Worm (Caenorhabditis elegans): ENCODE results near the gene nlp-2.
A peak's percentile ranks its signal among the peaks of the same experiment; 100 is the strongest.

The nlp-2 gene

ce11 chrX:2338210-2338609 is 6.4 kb downstream of the nlp-2 start, which contains the start of gene nlp-45:
nlp-45 (minus strand) TSS chrX:2338310.
- TF ChIP-seq ZK337.2 (GFP tag; IDR thresholded peaks at IDR 0.05) (no peak), php-3 (GFP tag; IDR thresholded peaks at IDR 0.05) (no peak), zfp-2 (tag; optimal IDR thresholded peaks at IDR 0.05) (no peak), ZK546.5 (tag; optimal IDR thresholded peaks at IDR 0.05) (no peak), lim-7 (GFP tag; IDR thresholded peaks at IDR 0.05) (no peak), mes-2 (tag; optimal IDR thresholded peaks at IDR 0.05; ENCODE audit: poor library complexity, severe bottlenecking) (no peak), spr-1 (tag; optimal IDR thresholded peaks at IDR 0.05) (no peak), unc-130 (GFP tag; optimal IDR thresholded peaks at IDR 0.05) (no peak), nhr-76 (tag; optimal IDR thresholded peaks at IDR 0.05) (no peak), hmg-1.1 (GFP tag; IDR thresholded peaks at IDR 0.05) (no peak), Y5F2A.4 (GFP tag; optimal IDR thresholded peaks at IDR 0.05) (no peak), dmd-8 (GFP tag; IDR thresholded peaks at IDR 0.05) (no peak), mxl-2 (GFP tag; conservative IDR thresholded peaks at IDR 0.05) (no peak), nhr-77 (tag; optimal IDR thresholded peaks at IDR 0.05) (no peak), ztf-7 (tag; optimal IDR thresholded peaks at IDR 0.05) (no peak), tag-97 (GFP tag; IDR thresholded peaks at IDR 0.05) (no peak), madf-9 (GFP tag; conservative IDR thresholded peaks at IDR 0.05) (no peak), T26A8.4 (GFP tag; IDR thresholded peaks at IDR 0.05) (no peak), tra-1 (GFP tag; IDR thresholded peaks at IDR 0.05) (no peak)

DNA sequence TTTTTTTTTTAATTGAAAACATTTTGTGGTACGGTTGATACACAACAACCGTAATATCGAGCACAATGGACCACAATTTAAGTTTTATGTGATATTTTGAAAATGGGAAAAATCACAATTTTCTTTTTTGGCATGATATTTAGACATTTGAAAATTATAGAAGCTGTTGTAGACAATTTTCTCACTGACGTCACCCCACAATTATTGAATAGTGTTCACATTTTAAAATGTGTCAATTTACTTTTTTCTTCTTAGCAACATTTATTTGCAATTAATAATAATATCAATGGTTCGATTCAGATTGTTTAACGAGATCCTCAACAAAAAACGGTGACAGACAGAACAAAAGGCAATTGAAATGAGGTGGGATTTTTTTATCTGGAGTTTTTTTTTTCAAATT is 9.2 kb downstream of the nlp-2 start, which contains the start of gene T01B6.1:
Gene T01B6.1, plus strand, starts transcription at position 301 of the 400 bp plus-strand sequence.
- peak in 1 of 2 experiments; percentile 11 for TF ChIP-seq unc-62 (GFP tag; optimal IDR thresholded peaks at IDR 0.05 in 1 of 2)
- no peak for TF ChIP-seq unc-62 (tag; optimal IDR thresholded peaks at IDR 0.05)
- no peak for TF ChIP-seq gei-8 (GFP tag; optimal IDR thresholded peaks at IDR 0.05)

- TF ChIP-seq T26A8.4 (GFP tag; IDR thresholded peaks at IDR 0.05): no peak
- TF ChIP-seq spr-3 (GFP tag; optimal IDR thresholded peaks at IDR 0.05): no peak
- no peak for TF ChIP-seq rbr-2 (tag; optimal IDR thresholded peaks at IDR 0.05)
- peak; percentile 95 for TF ChIP-seq aha-1 (tag)
- no peak for TF ChIP-seq mdl-1 (tag; optimal IDR thresholded peaks at IDR 0.05)
- TF ChIP-seq cey-2 (tag; optimal IDR thresholded peaks at IDR 0.05; ENCODE audit: borderline replicate concordance, insufficient read depth): no peak
- TF ChIP-seq D1046.2 (GFP tag; IDR thresholded peaks at IDR 0.05): no peak
- no peak for TF ChIP-seq nhr-10 (tag; optimal IDR thresholded peaks at IDR 0.05)
- TF ChIP-seq sdz-12 (GFP tag; optimal IDR thresholded peaks at IDR 0.05): no peak
- peak in 1 of 2 experiments; percentile 24 for TF ChIP-seq unc-62 (GFP tag; optimal IDR thresholded peaks at IDR 0.05 in 1 of 2)
- TF ChIP-seq unc-62 (tag; optimal IDR thresholded peaks at IDR 0.05): no peak
- no peak for TF ChIP-seq dpl-1 (GFP tag; optimal IDR thresholded peaks at IDR 0.05)
- no peak for TF ChIP-seq mes-2 (tag; optimal IDR thresholded peaks at IDR 0.05; ENCODE audit: poor library complexity, severe bottlenecking)
- TF ChIP-seq madf-9 (GFP tag; conservative IDR thresholded peaks at IDR 0.05): no peak
- no peak for TF ChIP-seq unc-39 (tag; optimal IDR thresholded peaks at IDR 0.05)
- no peak for TF ChIP-seq tra-1 (GFP tag; IDR thresholded peaks at IDR 0.05)
- no peak for TF ChIP-seq zip-2 (tag; optimal IDR thresholded peaks at IDR 0.05)
These were observed 14.1 kb downstream of the nlp-2 start for ce11 chrX:2330494-2330893.

- TF ChIP-seq nhr-237 (tag; optimal IDR thresholded peaks at IDR 0.05) (no peak), nhr-102 (tag; optimal IDR thresholded peaks at IDR 0.05) (peak; percentile 66), hmg-1.1 (GFP tag; IDR thresholded peaks at IDR 0.05) (no peak), ceh-32 (tag; optimal IDR thresholded peaks at IDR 0.05; ENCODE audit: poor library complexity) (no peak), snpc-4 (tag; optimal IDR thresholded peaks at IDR 0.05) (peak; percentile 86), skn-1 (tag; optimal IDR thresholded peaks at IDR 0.05) (no peak), rbr-2 (tag; optimal IDR thresholded peaks at IDR 0.05) (no peak), ceh-44 (GFP tag; IDR thresholded peaks at IDR 0.05) (peak; percentile 7; the same call in 1 of the 2 replicates), spr-1 (tag; optimal IDR thresholded peaks at IDR 0.05) (no peak), nhr-10 (tag; optimal IDR thresholded peaks at IDR 0.05) (no peak), aha-1 (tag) (peak; percentile 94), F44E2.7 (GFP tag; IDR thresholded peaks at IDR 0.05) (no peak), pha-4 (GFP tag; IDR thresholded peaks at IDR 0.05) (no peak), pha-4 (tag; optimal IDR thresholded peaks at IDR 0.05) (no peak), daf-16 (GFP tag; optimal IDR thresholded peaks at IDR 0.05) (peak in 1 of 2 experiments; percentile 53), daf-16 (tag; optimal IDR thresholded peaks at IDR 0.05) (peak; percentile 51), hlh-30 (tag; optimal IDR thresholded peaks at IDR 0.05; ENCODE audit: insufficient read depth) (peak; percentile 29), lin-38 (GFP tag; IDR thresholded peaks at IDR 0.05) (peak; percentile 39), snpc-1.2 (GFP tag; IDR thresholded peaks at IDR 0.05) (peak; percentile 79; the same call in 1 of the 2 replicates), hlh-11 (tag; optimal IDR thresholded peaks at IDR 0.05) (peak; percentile 24)
These were observed 15.7 kb downstream of the nlp-2 start for ce11 chrX:2328873-2329272.
